Worm (Caenorhabditis elegans): Measurements from ENCODE around the gene irg-4.

ce11 chrIV:12403440-12403839, 32.2 kb upstream of the irg-4 start:
- TF ChIP-seq lin-39 (tag; optimal IDR thresholded peaks at IDR 0.05), result no peak
- no peak for TF ChIP-seq fos-1 (tag; optimal IDR thresholded peaks at IDR 0.05)

Data from whole organism, L3 larva.